Worm (Caenorhabditis elegans) whole organism, young adult: Measurements from ENCODE around the gene pmk-2.

Source experiments
- rpc-1 ChIP-seq, 2 experiments: fragments of 150-350 bp in 1 of 2; sonication (generic microtip) in 1 of 2; optimal IDR thresholded peaks; 2 replicates each; lab custom pipeline; 2014 to 2018; ENCODE audit warnings: missing biosample characterization in 1 of 2, missing genetic modification characterization in 1 of 2, missing genetic modification reagents in 1 of 2, missing genotype in 1 of 2
- zfh-2 ChIP-seq: fragments of 200-800 bp; sonication (Bioruptor generic); conservative IDR thresholded peaks from 2 replicates; pipeline ENCODE4 v1.3.6; 2022; ENCODE audit warnings: missing genetic modification reagents, missing genetic modification characterization, missing compliant biosample characterization

pmk-2 gene

DNA sequence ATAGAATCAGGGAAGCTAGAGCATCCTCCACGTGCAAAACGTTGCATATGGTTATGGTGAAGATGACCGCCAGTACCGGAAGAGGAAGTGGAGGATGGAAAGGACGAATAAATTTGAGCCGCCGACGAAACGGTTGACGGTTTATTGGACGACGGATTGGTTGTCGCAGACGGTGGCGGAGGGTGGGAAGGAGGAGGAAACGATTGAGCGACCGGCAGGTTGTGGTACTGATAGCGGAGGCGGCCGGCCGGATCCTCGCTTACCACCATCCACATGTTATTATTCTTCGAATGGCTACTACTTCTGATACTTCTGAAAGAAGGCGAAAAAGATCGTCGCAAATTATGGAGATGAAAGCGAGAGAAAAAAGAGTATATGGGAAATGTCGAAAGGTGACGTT lies 49.6 kb downstream of the pmk-2 start:
- TF ChIP-seq rpc-1 (optimal IDR thresholded peaks at IDR 0.05; lab: Kevin White, UChicago) (no peak), rpc-1 (tag; optimal IDR thresholded peaks at IDR 0.05; lab: Kevin White, UChicago) (no peak), zfh-2 (GFP tag; lab: Robert Waterston, UW) (peak; percentile 70)
